Fruit fly (Drosophila melanogaster) whole organism, embryonic: ENCODE measurements around the gene CG12206.

Experiments
- Abd-B ChIP-seq: fragments of 200-800 bp; sonication (Bioruptor generic); optimal IDR thresholded peaks from 2 replicates; lab custom pipeline; 2018; ENCODE audit warnings: missing biosample characterization, mild to moderate bottlenecking, missing genetic modification characterization, moderate library complexity
- Antp ChIP-seq: fragments of 200-800 bp; sonication (Bioruptor generic); optimal IDR thresholded peaks from 3 replicates; lab custom pipeline; 2016; ENCODE audit warnings: missing biosample characterization, missing genetic modification characterization
- Blimp-1 ChIP-seq: fragments of 200-800 bp; sonication (Bioruptor generic); optimal IDR thresholded peaks from 3 replicates; lab custom pipeline; 2018; ENCODE audit warnings: missing biosample characterization, missing genetic modification characterization, mild to moderate bottlenecking, moderate library complexity, missing genetic modification reagents
- CG10274 ChIP-seq: fragments of 200-800 bp; sonication (Bioruptor generic); optimal IDR thresholded peaks from 3 replicates; lab custom pipeline; 2017; ENCODE audit warnings: missing biosample characterization, mild to moderate bottlenecking, missing genetic modification characterization
- CG13775 ChIP-seq: fragments of 200-800 bp; sonication (Bioruptor generic); optimal IDR thresholded peaks from 3 replicates; lab custom pipeline; 2017; ENCODE audit warnings: missing biosample characterization, mild to moderate bottlenecking, missing genetic modification characterization
- CG17359 ChIP-seq: fragments of 200-800 bp; sonication (Bioruptor generic); optimal IDR thresholded peaks from 3 replicates; lab custom pipeline; 2018; ENCODE audit warnings: missing biosample characterization, mild to moderate bottlenecking, missing genetic modification characterization, moderate library complexity
- CG18011 ChIP-seq: fragments of 200-800 bp; sonication (Bioruptor generic); optimal IDR thresholded peaks from 2 replicates; lab custom pipeline; 2017; ENCODE audit warnings: missing biosample characterization, missing genetic modification characterization, mild to moderate bottlenecking, moderate library complexity, missing genotype
- CG18764 ChIP-seq: fragments of 200-800 bp; sonication (Bioruptor generic); optimal IDR thresholded peaks from 3 replicates; lab custom pipeline; 2016; ENCODE audit warnings: missing biosample characterization, missing genetic modification characterization
- CG2875 ChIP-seq: fragments of 200-800 bp; sonication (Bioruptor generic); optimal IDR thresholded peaks from 2 replicates; lab custom pipeline; 2017; ENCODE audit warnings: missing biosample characterization, mild to moderate bottlenecking, missing genetic modification characterization, missing genetic modification reagents
- CG2889 ChIP-seq: fragments of 200-800 bp; sonication (Bioruptor generic); IDR thresholded peaks from 3 replicates; pipeline ENCODE4 v1.3.6; 2022; ENCODE audit warnings: missing biosample characterization, missing genetic modification characterization
- CG33557 ChIP-seq: fragments of 200-800 bp; sonication (Bioruptor generic); optimal IDR thresholded peaks from 2 replicates; lab custom pipeline; 2019; ENCODE audit warnings: missing biosample characterization, mild to moderate bottlenecking, missing genetic modification characterization, moderate library complexity
- CG3407 ChIP-seq: fragments of 200-800 bp; sonication (Bioruptor generic); optimal IDR thresholded peaks from 2 replicates; lab custom pipeline; 2018; ENCODE audit warnings: missing biosample characterization, mild to moderate bottlenecking, missing genetic modification characterization
- CG34224 ChIP-seq: fragments of 200-800 bp; sonication (Bioruptor generic); IDR thresholded peaks from 3 replicates; pipeline ENCODE4 v1.3.6; 2022; ENCODE audit warnings: missing biosample characterization, missing genetic modification characterization; ENCODE audit not compliant: partially characterized antibody
- CG4360 ChIP-seq: fragments of 200-800 bp; sonication (Bioruptor generic); IDR thresholded peaks from 2 replicates; pipeline ENCODE4 v1.3.6; 2022; ENCODE audit warnings: missing biosample characterization, missing genetic modification characterization
- CG6765 ChIP-seq: fragments of 200-800 bp; sonication (Bioruptor generic); optimal IDR thresholded peaks from 3 replicates; lab custom pipeline; 2017; ENCODE audit warnings: missing biosample characterization, mild to moderate bottlenecking, missing genetic modification characterization
- CG7357 ChIP-seq: fragments of 200-800 bp; sonication (Bioruptor generic); IDR thresholded peaks from 3 replicates; pipeline ENCODE4 v1.3.6; 2022; ENCODE audit warnings: missing biosample characterization, missing genetic modification characterization
- CG7928 ChIP-seq: fragments of 200-800 bp; sonication (Bioruptor generic); optimal IDR thresholded peaks from 2 replicates; lab custom pipeline; 2017; ENCODE audit warnings: missing biosample characterization, mild to moderate bottlenecking, missing genetic modification characterization
- CG8944 ChIP-seq: fragments of 200-800 bp; sonication (Bioruptor generic); optimal IDR thresholded peaks from 3 replicates; lab custom pipeline; 2016; ENCODE audit warnings: missing biosample characterization, missing genetic modification characterization
- CTCF ChIP-seq: fragments of 200-800 bp; sonication (Bioruptor generic); optimal IDR thresholded peaks from 2 replicates; lab custom pipeline; 2017; ENCODE audit warnings: missing biosample characterization, mild to moderate bottlenecking, missing genetic modification characterization, moderate library complexity
- D ChIP-seq, 2 experiments: fragments of 200-800 bp in 1 of 2; fragments of >200 bp in 1 of 2; sonication (Bioruptor generic) in 1 of 2; optimal IDR thresholded peaks; 2 replicates in 1 of 2; 3 replicates in 1 of 2; lab custom pipeline; 2017; ENCODE audit warnings: mild to moderate bottlenecking in 1 of 2, missing biosample characterization in 1 of 2, missing genetic modification characterization in 1 of 2, missing genetic modification reagents in 1 of 2
- Dbx ChIP-seq: fragments of 200-800 bp; sonication (Bioruptor generic); IDR thresholded peaks from 3 replicates; pipeline ENCODE4 v1.3.6; 2022; ENCODE audit warnings: missing biosample characterization, missing genetic modification characterization
- Dip3 ChIP-seq: fragments of 200-800 bp; sonication (Bioruptor generic); optimal IDR thresholded peaks from 3 replicates; lab custom pipeline; 2016; ENCODE audit warnings: missing biosample characterization, missing genetic modification characterization
- Gsc ChIP-seq: fragments of 200-800 bp; sonication (Bioruptor generic); IDR thresholded peaks from 2 replicates; pipeline ENCODE4 v1.3.6; 2022; ENCODE audit warnings: missing biosample characterization, missing genetic modification characterization
- H2.0 ChIP-seq: fragments of 200-800 bp; sonication (Bioruptor generic); IDR thresholded peaks from 2 replicates; pipeline ENCODE4 v1.3.6; 2022; ENCODE audit warnings: missing biosample characterization, missing genetic modification characterization
- Hey ChIP-seq: fragments of 200-800 bp; sonication (Bioruptor generic); optimal IDR thresholded peaks from 3 replicates; lab custom pipeline; 2018; ENCODE audit warnings: missing biosample characterization, mild to moderate bottlenecking, missing genetic modification characterization
- HmgD ChIP-seq: fragments of 200-800 bp; sonication (Bioruptor generic); optimal IDR thresholded peaks from 3 replicates; lab custom pipeline; 2016; ENCODE audit warnings: missing biosample characterization, missing genetic modification characterization
- Hr78 ChIP-seq, 2 experiments: fragments of 200-800 bp in 1 of 2; fragments of >200 bp in 1 of 2; sonication (Bioruptor generic) in 1 of 2; optimal IDR thresholded peaks; 2 replicates each; lab custom pipeline; 2017 to 2019; ENCODE audit warnings: missing biosample characterization in 2 of 2, missing genetic modification characterization in 2 of 2, mild to moderate bottlenecking in 1 of 2, moderate library complexity in 1 of 2
- Hsf ChIP-seq: fragments of 200-800 bp; sonication (Bioruptor generic); optimal IDR thresholded peaks from 3 replicates; lab custom pipeline; 2016; ENCODE audit warnings: missing biosample characterization, missing genetic modification characterization
- Jarid2 ChIP-seq: fragments of 200-800 bp; sonication (Bioruptor generic); optimal IDR thresholded peaks from 3 replicates; lab custom pipeline; 2017; ENCODE audit warnings: mild to moderate bottlenecking, missing biosample characterization, missing genetic modification reagents, missing genetic modification characterization
- Kr ChIP-seq: fragments of 200-800 bp; sonication (Bioruptor generic); optimal IDR thresholded peaks from 2 replicates; lab custom pipeline; 2017; ENCODE audit warnings: missing biosample characterization, mild to moderate bottlenecking, missing genetic modification characterization
- Pdp1 ChIP-seq, 2 experiments: fragments of 200-800 bp; sonication (Bioruptor generic); optimal IDR thresholded peaks; 3 replicates each; lab custom pipeline; 2016; ENCODE audit warnings: missing biosample characterization in 2 of 2, missing genetic modification characterization in 2 of 2, mild to moderate bottlenecking in 1 of 2, moderate library complexity in 1 of 2
- Scr ChIP-seq: fragments of 200-800 bp; sonication (Bioruptor generic); IDR thresholded peaks from 2 replicates; pipeline ENCODE4 v1.3.6; 2022; ENCODE audit warnings: missing biosample characterization, missing genetic modification characterization; ENCODE audit not compliant: partially characterized antibody
- Xbp1 ChIP-seq: fragments of 200-800 bp; sonication (Bioruptor generic); optimal IDR thresholded peaks from 3 replicates; lab custom pipeline; 2016; ENCODE audit warnings: missing biosample characterization, mild to moderate bottlenecking, missing genetic modification characterization
- bcd ChIP-seq: fragments of 200-800 bp; sonication (Bioruptor generic); optimal IDR thresholded peaks from 2 replicates; lab custom pipeline; 2017; ENCODE audit warnings: missing biosample characterization, mild to moderate bottlenecking, missing genetic modification characterization
- br ChIP-seq: fragments of >200 bp; optimal IDR thresholded peaks from 2 replicates; lab custom pipeline; 2017
- cato ChIP-seq: fragments of 200-800 bp; sonication (Bioruptor generic); optimal IDR thresholded peaks from 2 replicates; lab custom pipeline; 2016; ENCODE audit warnings: missing biosample characterization, missing genetic modification characterization, borderline replicate concordance
- dati ChIP-seq: fragments of 200-800 bp; sonication (Bioruptor generic); IDR thresholded peaks from 2 replicates; pipeline ENCODE4 v1.3.6; 2022; ENCODE audit warnings: missing biosample characterization, missing genetic modification characterization
- dmrt99B ChIP-seq: fragments of 200-800 bp; sonication (Bioruptor generic); optimal IDR thresholded peaks from 2 replicates; lab custom pipeline; 2018; ENCODE audit warnings: missing biosample characterization, mild to moderate bottlenecking, missing genetic modification characterization, moderate library complexity
- eve ChIP-seq, 2 experiments: fragments of >200 bp; optimal IDR thresholded peaks; 2 replicates each; lab custom pipeline; 2017; ENCODE audit warnings: missing biosample characterization in 2 of 2, missing genetic modification characterization in 2 of 2
- gsb ChIP-seq: fragments of 200-800 bp; sonication (Bioruptor generic); IDR thresholded peaks from 2 replicates; pipeline ENCODE4 v1.3.6; 2022; ENCODE audit warnings: missing biosample characterization, missing genetic modification characterization
- kah ChIP-seq: fragments of 200-800 bp; sonication (Bioruptor generic); optimal IDR thresholded peaks from 2 replicates; lab custom pipeline; 2018; ENCODE audit warnings: missing biosample characterization, mild to moderate bottlenecking, missing genetic modification characterization
- mirr ChIP-seq: fragments of 200-800 bp; sonication (Bioruptor generic); optimal IDR thresholded peaks from 3 replicates; lab custom pipeline; 2018; ENCODE audit warnings: missing biosample characterization, mild to moderate bottlenecking, missing genetic modification characterization
- p53 ChIP-seq: fragments of 200-800 bp; sonication (Bioruptor generic); optimal IDR thresholded peaks from 2 replicates; lab custom pipeline; 2016; ENCODE audit warnings: missing biosample characterization, missing genetic modification characterization
- pum ChIP-seq: fragments of 200-800 bp; sonication (Bioruptor generic); optimal IDR thresholded peaks from 2 replicates; lab custom pipeline; 2016; ENCODE audit warnings: missing biosample characterization, missing genetic modification characterization
- pzg ChIP-seq: fragments of 200-800 bp; sonication (Bioruptor generic); optimal IDR thresholded peaks from 3 replicates; lab custom pipeline; 2018; ENCODE audit warnings: missing biosample characterization, mild to moderate bottlenecking, missing genetic modification characterization, moderate library complexity
- row ChIP-seq: fragments of 200-800 bp; sonication (Bioruptor generic); IDR thresholded peaks from 3 replicates; pipeline ENCODE4 v1.3.6; 2022; ENCODE audit warnings: missing biosample characterization, missing genetic modification characterization
- schlank ChIP-seq: fragments of 200-800 bp; sonication (Bioruptor generic); optimal IDR thresholded peaks from 2 replicates; lab custom pipeline; 2018; ENCODE audit warnings: missing biosample characterization, mild to moderate bottlenecking, missing genetic modification characterization
- shn ChIP-seq: fragments of 200-800 bp; sonication (Bioruptor generic); optimal IDR thresholded peaks from 3 replicates; lab custom pipeline; 2016; ENCODE audit warnings: missing biosample characterization, missing genetic modification characterization
- sisA ChIP-seq: fragments of 200-800 bp; sonication (Bioruptor generic); IDR thresholded peaks from 2 replicates; pipeline ENCODE4 v1.3.6; 2022; ENCODE audit warnings: missing biosample characterization, missing genetic modification characterization
- sr ChIP-seq: fragments of 200-800 bp; sonication (Bioruptor generic); IDR thresholded peaks from 3 replicates; pipeline ENCODE4 v1.3.6; 2022; ENCODE audit warnings: missing biosample characterization, missing genetic modification characterization
- unc-4 ChIP-seq: fragments of 200-800 bp; sonication (Bioruptor generic); IDR thresholded peaks from 2 replicates; pipeline ENCODE4 v1.3.6; 2022; ENCODE audit warnings: missing biosample characterization, missing genetic modification characterization; ENCODE audit not compliant: partially characterized antibody
- vfl ChIP-seq: fragments of 200-800 bp; sonication (Bioruptor generic); optimal IDR thresholded peaks from 2 replicates; lab custom pipeline; 2016; ENCODE audit warnings: missing biosample characterization, missing genetic modification characterization

CG12206 gene

DNA sequence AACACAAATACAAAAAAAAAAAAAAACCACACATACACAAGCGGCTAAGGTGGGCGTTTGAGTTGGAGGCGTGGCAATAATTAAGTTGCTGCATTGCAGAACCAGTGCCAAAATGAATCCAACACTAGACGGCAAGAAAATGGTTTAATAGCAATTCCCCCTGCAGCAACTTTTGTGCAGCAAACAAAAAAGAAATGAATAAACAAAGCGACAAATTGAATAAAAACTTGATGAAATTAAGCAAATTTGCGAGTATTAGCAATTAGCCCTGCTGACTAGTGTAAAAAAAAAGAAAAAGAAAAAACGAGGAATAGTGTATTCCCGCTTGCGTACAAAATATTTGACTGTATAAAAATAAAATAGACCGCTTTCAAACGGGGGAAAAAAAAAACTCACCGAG is 19.6 kb downstream of the CG12206 start:
- no peak for TF ChIP-seq H2.0 (GFP tag; lab: Robert Waterston, UW)
- TF ChIP-seq CG33557 (GFP tag; lab: Kevin White, UChicago): no peak
- no peak for TF ChIP-seq mirr (GFP tag; lab: Kevin White, UChicago)
- TF ChIP-seq CG18011 (GFP tag; lab: Kevin White, UChicago): no peak
- no peak for TF ChIP-seq CG8944 (GFP tag; lab: Kevin White, UChicago)
- no peak for TF ChIP-seq schlank (tag; lab: Kevin White, UChicago)
- no peak for TF ChIP-seq Jarid2
- TF ChIP-seq Xbp1 (GFP tag; lab: Kevin White, UChicago): peak; percentile 9
- TF ChIP-seq Hsf (GFP tag; lab: Kevin White, UChicago): no peak
- TF ChIP-seq Antp: no peak
- TF ChIP-seq Dbx (GFP tag; lab: Robert Waterston, UW): no peak
- TF ChIP-seq pum (GFP tag; lab: Kevin White, UChicago): no peak
- TF ChIP-seq CG34224 (GFP tag; lab: Robert Waterston, UW): no peak
- no peak for TF ChIP-seq CTCF
- TF ChIP-seq CG13775 (GFP tag; lab: Kevin White, UChicago): no peak
- peak; percentile 11 for TF ChIP-seq Abd-B (GFP tag; lab: Kevin White, UChicago)
- no peak for TF ChIP-seq eve (GFP tag; optimal IDR thresholded peaks at IDR 0.05; lab: Kevin White, UChicago)
- TF ChIP-seq vfl: no peak
- TF ChIP-seq Pdp1 (GFP tag; optimal IDR thresholded peaks at IDR 0.05; lab: Kevin White, UChicago): no peak
- TF ChIP-seq br (lab: Kevin White, UChicago): no peak
- TF ChIP-seq cato (GFP tag; lab: Kevin White, UChicago): no peak
- TF ChIP-seq sisA (GFP tag; lab: Robert Waterston, UW): no peak
- TF ChIP-seq CG7357: no peak
- TF ChIP-seq CG6765: no peak
- no peak for TF ChIP-seq Dip3 (GFP tag; lab: Kevin White, UChicago)
- TF ChIP-seq p53 (GFP tag; lab: Kevin White, UChicago): no peak
- TF ChIP-seq CG17359 (tag; lab: Kevin White, UChicago): no peak
- TF ChIP-seq pzg (GFP tag; lab: Kevin White, UChicago): no peak
- no peak for TF ChIP-seq Hey (tag; lab: Kevin White, UChicago)
- TF ChIP-seq Scr (GFP tag; lab: Robert Waterston, UW): no peak
- TF ChIP-seq bcd: no peak
- no peak for TF ChIP-seq sr (GFP tag; lab: Robert Waterston, UW)
- peak; percentile 25 for TF ChIP-seq CG2875 (GFP tag; lab: Kevin White, UChicago)
- no peak for TF ChIP-seq CG4360 (GFP tag; lab: Robert Waterston, UW)
- no peak for TF ChIP-seq HmgD
- TF ChIP-seq dmrt99B (tag; lab: Kevin White, UChicago): peak; percentile 25
- no peak for TF ChIP-seq gsb (GFP tag; lab: Robert Waterston, UW)
- TF ChIP-seq CG10274 (GFP tag; lab: Kevin White, UChicago): no peak
- no peak for TF ChIP-seq CG2889 (GFP tag; lab: Robert Waterston, UW)
- no peak for TF ChIP-seq D (optimal IDR thresholded peaks at IDR 0.05; lab: Kevin White, UChicago)
- no peak for TF ChIP-seq D (GFP tag; optimal IDR thresholded peaks at IDR 0.05; lab: Kevin White, UChicago)
- TF ChIP-seq CG7928 (GFP tag; lab: Kevin White, UChicago): no peak
- no peak for TF ChIP-seq shn (GFP tag; lab: Kevin White, UChicago)
- peak; percentile 15 for TF ChIP-seq CG18764 (GFP tag; lab: Kevin White, UChicago)
- no peak for TF ChIP-seq Kr
- peak; percentile 41 for TF ChIP-seq Blimp-1
- TF ChIP-seq CG3407 (GFP tag; lab: Kevin White, UChicago): peak; percentile 16
- no peak for TF ChIP-seq dati
- TF ChIP-seq kah (GFP tag; lab: Kevin White, UChicago): no peak
- TF ChIP-seq Hr78 (GFP tag; optimal IDR thresholded peaks at IDR 0.05; lab: Kevin White, UChicago): no peak
- no peak for TF ChIP-seq Gsc (GFP tag; lab: Robert Waterston, UW)
- TF ChIP-seq unc-4 (GFP tag; lab: Robert Waterston, UW): no peak
- peak; percentile 27; the same call in 1 of the 3 replicates for TF ChIP-seq row (GFP tag; lab: Robert Waterston, UW)
